Worm (Caenorhabditis elegans) whole organism, late embryonic: ENCODE results near the gene ubc-9.

Experiments used
- C38D4.7 ChIP-seq: fragments of 200-800 bp; sonication (Bioruptor generic); optimal IDR thresholded peaks from 2 replicates; lab custom pipeline; 2018; ENCODE audit warnings: mild to moderate bottlenecking, missing genetic modification characterization, moderate library complexity, missing compliant biosample characterization
- F13H6.1 ChIP-seq: sonication (generic microtip); optimal IDR thresholded peaks from 2 replicates; lab custom pipeline; 2016; ENCODE audit warnings: missing genetic modification characterization, missing compliant biosample characterization
- K02D7.2 ChIP-seq: sonication (generic microtip); optimal IDR thresholded peaks from 2 replicates; lab custom pipeline; 2017; ENCODE audit warnings: mild to moderate bottlenecking, missing genetic modification characterization, missing compliant biosample characterization
- K09A11.1 ChIP-seq: sonication (generic microtip); optimal IDR thresholded peaks from 2 replicates; lab custom pipeline; 2017; ENCODE audit warnings: antibody characterized with exemption, mild to moderate bottlenecking, missing genetic modification characterization, missing compliant biosample characterization; ENCODE audit not compliant: insufficient read depth
- Y22D7AL.16 ChIP-seq: sonication (generic microtip); optimal IDR thresholded peaks from 2 replicates; lab custom pipeline; 2016; ENCODE audit warnings: missing genetic modification characterization, missing compliant biosample characterization
- ama-1 ChIP-seq: fragments of 150-350 bp; optimal IDR thresholded peaks from 2 replicates; lab custom pipeline; 2014
- ceh-14 ChIP-seq: sonication (generic microtip); optimal IDR thresholded peaks from 2 replicates; lab custom pipeline; 2016; ENCODE audit warnings: missing genotype, missing genetic modification characterization, missing compliant biosample characterization
- ceh-18 ChIP-seq: sonication (generic microtip); optimal IDR thresholded peaks from 2 replicates; lab custom pipeline; 2016; ENCODE audit warnings: missing genetic modification characterization, missing compliant biosample characterization
- ceh-19 ChIP-seq: fragments of 200-800 bp; sonication (Bioruptor generic); optimal IDR thresholded peaks from 2 replicates; lab custom pipeline; 2018; ENCODE audit warnings: mild to moderate bottlenecking, missing genetic modification characterization, missing compliant biosample characterization
- ceh-22 ChIP-seq: sonication (generic microtip); optimal IDR thresholded peaks from 2 replicates; lab custom pipeline; 2017; ENCODE audit warnings: missing biosample characterization, missing genetic modification characterization
- ceh-24 ChIP-seq: sonication (generic microtip); optimal IDR thresholded peaks from 2 replicates; lab custom pipeline; 2016; ENCODE audit warnings: mild to moderate bottlenecking, missing genetic modification characterization, missing compliant biosample characterization
- ceh-30 ChIP-seq: fragments of 150-350 bp; optimal IDR thresholded peaks from 2 replicates; lab custom pipeline; 2014; ENCODE audit warnings: missing biosample characterization, missing genetic modification characterization
- ceh-34 ChIP-seq: sonication (generic microtip); optimal IDR thresholded peaks from 2 replicates; lab custom pipeline; 2016; ENCODE audit warnings: mild to moderate bottlenecking, missing genetic modification characterization, missing compliant biosample characterization
- ceh-48 ChIP-seq: sonication (generic microtip); optimal IDR thresholded peaks from 2 replicates; lab custom pipeline; 2016; ENCODE audit warnings: missing genetic modification characterization, inconsistent platforms, missing compliant biosample characterization
- ceh-6 ChIP-seq: fragments of 200-800 bp; sonication (Bioruptor generic); optimal IDR thresholded peaks from 2 replicates; lab custom pipeline; 2018; ENCODE audit warnings: mild to moderate bottlenecking, missing genetic modification characterization, missing compliant biosample characterization
- ceh-9 ChIP-seq: sonication (generic microtip); optimal IDR thresholded peaks from 2 replicates; lab custom pipeline; 2016; ENCODE audit warnings: mild to moderate bottlenecking, missing genetic modification characterization, inconsistent platforms, missing compliant biosample characterization
- che-1 ChIP-seq: sonication (generic microtip); optimal IDR thresholded peaks from 2 replicates; lab custom pipeline; 2016; ENCODE audit warnings: mild to moderate bottlenecking, missing genetic modification characterization, missing compliant biosample characterization
- dmd-4 ChIP-seq: sonication (generic microtip); optimal IDR thresholded peaks from 2 replicates; lab custom pipeline; 2016; ENCODE audit warnings: borderline replicate concordance, missing genetic modification characterization, missing compliant biosample characterization
- dve-1 ChIP-seq: sonication (generic microtip); optimal IDR thresholded peaks from 2 replicates; lab custom pipeline; 2017; ENCODE audit warnings: antibody characterized with exemption, mild to moderate bottlenecking, missing genetic modification characterization, missing compliant biosample characterization
- elt-2 ChIP-seq: sonication (generic microtip); optimal IDR thresholded peaks from 2 replicates; lab custom pipeline; 2016; ENCODE audit warnings: missing genetic modification reagents, missing genetic modification characterization, missing compliant biosample characterization
- elt-4 ChIP-seq: sonication (generic microtip); optimal IDR thresholded peaks from 2 replicates; lab custom pipeline; 2016; ENCODE audit warnings: missing genetic modification characterization, missing compliant biosample characterization
- eyg-1 ChIP-seq: sonication (generic microtip); optimal IDR thresholded peaks from 2 replicates; lab custom pipeline; 2016; ENCODE audit warnings: missing genotype, missing genetic modification characterization, missing compliant biosample characterization
- fkh-6 ChIP-seq: sonication (generic microtip); optimal IDR thresholded peaks from 2 replicates; lab custom pipeline; 2016; ENCODE audit warnings: missing genetic modification characterization, missing compliant biosample characterization
- hlh-15 ChIP-seq: sonication (generic microtip); optimal IDR thresholded peaks from 2 replicates; lab custom pipeline; 2016; ENCODE audit warnings: missing genetic modification characterization, missing compliant biosample characterization
- hlh-6 ChIP-seq: sonication (generic microtip); optimal IDR thresholded peaks from 2 replicates; lab custom pipeline; 2016; ENCODE audit warnings: missing genotype, missing genetic modification characterization, missing compliant biosample characterization
- hlh-8 ChIP-seq: sonication (generic microtip); optimal IDR thresholded peaks from 2 replicates; lab custom pipeline; 2016; ENCODE audit warnings: missing genotype, missing genetic modification characterization, missing compliant biosample characterization
- lim-6 ChIP-seq: sonication (generic microtip); optimal IDR thresholded peaks from 2 replicates; lab custom pipeline; 2016; ENCODE audit warnings: missing genetic modification characterization, missing compliant biosample characterization
- lin-11 ChIP-seq: fragments of 200-800 bp; sonication (Bioruptor generic); optimal IDR thresholded peaks from 2 replicates; lab custom pipeline; 2018; ENCODE audit warnings: mild to moderate bottlenecking, missing genetic modification characterization, missing compliant biosample characterization
- mec-3 ChIP-seq: sonication (generic microtip); optimal IDR thresholded peaks from 2 replicates; lab custom pipeline; 2016; ENCODE audit warnings: borderline replicate concordance, missing genetic modification characterization, missing compliant biosample characterization
- nhr-11 ChIP-seq: fragments of 150-350 bp; optimal IDR thresholded peaks from 2 replicates; lab custom pipeline; 2014; ENCODE audit warnings: missing biosample characterization, missing genetic modification characterization
- nhr-232 ChIP-seq: sonication (generic microtip); optimal IDR thresholded peaks from 2 replicates; lab custom pipeline; 2016; ENCODE audit warnings: missing genetic modification characterization, missing compliant biosample characterization
- pag-3 ChIP-seq: sonication (generic microtip); optimal IDR thresholded peaks from 2 replicates; lab custom pipeline; 2016; ENCODE audit warnings: missing compliant biosample characterization, missing genetic modification characterization, borderline replicate concordance
- pax-1 ChIP-seq: fragments of 150-350 bp; optimal IDR thresholded peaks from 2 replicates; lab custom pipeline; 2014; ENCODE audit warnings: missing biosample characterization, missing genetic modification characterization
- pha-2 ChIP-seq: sonication (generic microtip); optimal IDR thresholded peaks from 2 replicates; lab custom pipeline; 2017; ENCODE audit warnings: mild to moderate bottlenecking, missing genetic modification characterization, missing compliant biosample characterization
- pha-4 ChIP-seq: fragments of 150-350 bp; optimal IDR thresholded peaks from 2 replicates; lab custom pipeline; 2018; ENCODE audit warnings: missing biosample characterization, missing genetic modification reagents, missing genetic modification characterization
- pros-1 ChIP-seq: fragments of 150-350 bp; optimal IDR thresholded peaks from 2 replicates; lab custom pipeline; 2014; ENCODE audit warnings: missing biosample characterization, missing genetic modification reagents, missing genetic modification characterization
- rnt-1 ChIP-seq: sonication (generic microtip); optimal IDR thresholded peaks from 2 replicates; lab custom pipeline; 2016; ENCODE audit warnings: missing genetic modification characterization, missing compliant biosample characterization
- tbx-2 ChIP-seq: sonication (generic microtip); optimal IDR thresholded peaks from 2 replicates; lab custom pipeline; 2016; ENCODE audit warnings: missing genetic modification characterization, missing compliant biosample characterization
- tbx-7 ChIP-seq: sonication (generic microtip); optimal IDR thresholded peaks from 2 replicates; lab custom pipeline; 2016; ENCODE audit warnings: missing genotype, missing genetic modification characterization, missing compliant biosample characterization
- unc-3 ChIP-seq, 2 experiments: fragments of 200-800 bp in 1 of 2; sonication (Bioruptor generic) in 1 of 2; sonication (generic microtip) in 1 of 2; conservative IDR thresholded peaks in 1 of 2; optimal IDR thresholded peaks in 1 of 2; 2 replicates each; pipeline versions ENCODE4 v1.3.6 to Lab custom; 2016 to 2022; ENCODE audit warnings: missing compliant biosample characterization in 2 of 2, missing genetic modification characterization in 2 of 2, missing genetic modification reagents in 1 of 2
- unc-42 ChIP-seq: sonication (generic microtip); optimal IDR thresholded peaks from 2 replicates; lab custom pipeline; 2016; ENCODE audit warnings: missing genotype, missing genetic modification characterization, missing compliant biosample characterization
- unc-55 ChIP-seq: sonication (generic microtip); optimal IDR thresholded peaks from 2 replicates; lab custom pipeline; 2017; ENCODE audit warnings: missing biosample characterization, missing genetic modification reagents, missing genetic modification characterization
- zip-5 ChIP-seq: sonication (generic microtip); optimal IDR thresholded peaks from 2 replicates; lab custom pipeline; 2016; ENCODE audit warnings: missing genetic modification characterization, missing compliant biosample characterization

The ubc-9 gene

DNA sequence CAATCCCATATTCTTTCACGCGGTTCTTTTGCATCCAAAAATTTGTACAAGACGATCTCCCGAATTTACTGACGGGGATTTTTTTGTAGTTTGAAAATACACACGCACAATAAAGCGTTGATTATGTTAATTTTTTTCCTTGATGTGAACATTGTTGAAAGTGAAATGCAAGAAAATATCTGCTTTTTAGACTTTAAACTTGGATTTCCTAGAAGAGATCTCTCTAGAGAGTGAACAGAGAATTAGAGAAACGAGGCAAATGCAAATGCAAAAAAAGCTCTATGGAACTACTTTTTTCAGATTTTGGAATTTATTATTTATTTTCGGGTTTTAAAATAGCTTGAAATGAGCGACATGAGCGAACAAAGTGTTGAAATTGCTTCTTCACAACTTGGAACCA is 14.2 kb downstream of the ubc-9 start, which contains the start of gene F29B9.1:
TSS of gene F29B9.1 (plus strand) at position 301 of the 400 bp plus-strand sequence.
- TF ChIP-seq eyg-1 (tag; lab: Kevin White, UChicago) (no peak), unc-42 (tag; lab: Kevin White, UChicago) (no peak), elt-4 (tag; lab: Kevin White, UChicago) (no peak), hlh-6 (tag; lab: Kevin White, UChicago) (no peak), tbx-7 (tag; lab: Kevin White, UChicago) (no peak), ceh-22 (tag; lab: Kevin White, UChicago) (no peak), che-1 (tag; lab: Kevin White, UChicago) (no peak), dmd-4 (tag; lab: Kevin White, UChicago) (no peak), nhr-11 (tag; lab: Kevin White, UChicago) (no peak), dve-1 (tag; lab: Kevin White, UChicago) (no peak), rnt-1 (tag; lab: Kevin White, UChicago) (no peak), ceh-30 (tag; lab: Kevin White, UChicago) (no peak), pax-1 (tag; lab: Kevin White, UChicago) (no peak), Y22D7AL.16 (tag; lab: Kevin White, UChicago) (no peak), unc-3 (GFP tag; conservative IDR thresholded peaks at IDR 0.05; lab: Robert Waterston, UW) (no peak), unc-3 (tag; optimal IDR thresholded peaks at IDR 0.05; lab: Kevin White, UChicago) (no peak), mec-3 (tag; lab: Kevin White, UChicago) (no peak)
- TF ChIP-seq, all 69 proteins: peak for 0

DNA sequence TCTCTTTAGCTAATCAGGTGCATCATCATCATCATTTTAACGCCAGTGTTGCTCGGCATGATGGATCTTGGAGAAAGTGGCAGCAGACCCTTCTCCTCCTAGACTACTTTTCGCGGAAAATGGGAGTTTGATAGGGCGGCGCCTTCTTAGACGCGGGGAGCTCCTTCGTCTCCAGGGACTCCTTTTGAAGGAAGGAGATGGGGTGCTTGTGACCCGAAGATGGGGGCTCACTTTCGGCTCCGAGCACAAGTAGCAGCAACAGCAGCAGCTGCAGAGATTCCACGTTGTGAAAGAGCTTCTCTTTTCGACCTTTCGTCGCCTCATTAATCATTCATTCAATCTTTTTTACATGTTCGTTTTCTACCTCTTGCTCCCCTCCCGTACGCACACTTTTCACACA is 16.5 kb downstream of the ubc-9 start:
- TF ChIP-seq rnt-1 (tag; lab: Kevin White, UChicago), result no peak
- TF ChIP-seq nhr-232, result no peak
- no peak for TF ChIP-seq pha-2 (tag; lab: Kevin White, UChicago)
- TF ChIP-seq ceh-18, result peak; percentile 1
- TF ChIP-seq lin-11 (tag; lab: Kevin White, UChicago), result no peak

DNA sequence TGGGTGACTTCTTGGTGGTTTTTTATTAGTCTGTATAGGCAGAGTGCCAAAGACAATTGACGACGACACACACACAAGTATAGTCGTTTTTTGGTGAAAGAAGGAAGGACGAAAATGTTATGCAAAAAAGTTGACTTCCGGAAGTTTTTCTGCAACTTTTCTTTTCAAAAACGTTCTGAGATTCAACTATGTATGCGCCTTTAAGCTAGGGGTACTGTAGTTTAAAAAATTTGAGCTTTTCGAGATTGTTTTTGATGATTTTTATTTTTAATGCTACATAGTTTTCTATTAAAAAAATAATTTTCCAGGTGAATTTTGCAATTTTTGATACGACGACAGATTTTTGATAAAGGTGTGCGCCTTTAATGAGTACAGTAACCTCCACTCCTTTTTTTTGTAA is 17.0 kb downstream of the ubc-9 start:
- no peak for TF ChIP-seq ceh-34
- TF ChIP-seq ceh-19, result no peak
- TF ChIP-seq zip-5, result no peak
- TF ChIP-seq C38D4.7 (GFP tag; lab: Kevin White, UChicago), result no peak
- TF ChIP-seq hlh-15 (tag; lab: Kevin White, UChicago), result no peak
- TF ChIP-seq ceh-48, result no peak
- TF ChIP-seq fkh-6 (tag; lab: Kevin White, UChicago), result no peak
- TF ChIP-seq K02D7.2 (tag; lab: Kevin White, UChicago), result no peak
- TF ChIP-seq lim-6 (tag; lab: Kevin White, UChicago), result no peak
- TF ChIP-seq unc-3 (GFP tag; conservative IDR thresholded peaks at IDR 0.05; lab: Robert Waterston, UW), result no peak
- no peak for TF ChIP-seq unc-3 (tag; optimal IDR thresholded peaks at IDR 0.05; lab: Kevin White, UChicago)
- no peak for TF ChIP-seq pha-4 (tag; lab: Kevin White, UChicago)
- no peak for TF ChIP-seq ama-1 (lab: Kevin White, UChicago)
- TF ChIP-seq elt-2 (tag; lab: Kevin White, UChicago), result no peak
- no peak for TF ChIP-seq F13H6.1 (tag; lab: Kevin White, UChicago)
- no peak for TF ChIP-seq tbx-7 (tag; lab: Kevin White, UChicago)
- no peak for TF ChIP-seq unc-55 (GFP tag; lab: Kevin White, UChicago)
- TF ChIP-seq tbx-2 (tag; lab: Kevin White, UChicago), result no peak
- no peak for TF ChIP-seq K09A11.1 (tag; lab: Kevin White, UChicago)
- TF ChIP-seq pax-1 (tag; lab: Kevin White, UChicago), result no peak
- no peak for TF ChIP-seq unc-42 (tag; lab: Kevin White, UChicago)

DNA sequence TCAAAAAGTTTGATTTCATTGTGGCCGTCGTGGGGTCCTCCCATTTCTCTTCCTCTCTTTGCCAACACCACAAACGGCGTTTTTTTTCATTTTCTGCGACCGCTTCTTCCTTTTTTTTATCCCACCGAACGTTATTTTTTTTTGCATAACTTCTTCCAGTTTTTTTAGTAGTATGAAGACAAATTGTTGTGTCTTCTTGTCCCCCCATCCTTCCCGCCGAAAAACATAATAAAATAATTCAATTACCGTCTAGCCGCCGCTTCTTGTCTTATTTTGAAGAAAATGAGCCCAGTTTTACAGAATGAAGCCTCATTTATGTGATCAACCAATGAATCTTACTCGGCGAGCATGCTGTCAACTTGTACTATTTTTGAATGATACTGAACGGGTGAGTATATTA is 18.4 kb downstream of the ubc-9 start, which contains the start of gene F29B9.12:
TSS of gene F29B9.12 (plus strand) at position 301 of the 400 bp plus-strand sequence.
- TF ChIP-seq hlh-8 (no peak), dmd-4 (tag; lab: Kevin White, UChicago) (no peak), unc-42 (tag; lab: Kevin White, UChicago) (no peak), ceh-48 (no peak), ceh-24 (tag; lab: Kevin White, UChicago) (no peak), ceh-30 (tag; lab: Kevin White, UChicago) (no peak), ceh-14 (no peak), tbx-7 (tag; lab: Kevin White, UChicago) (no peak), pag-3 (no peak), ceh-9 (no peak), ceh-6 (no peak), eyg-1 (tag; lab: Kevin White, UChicago) (no peak), dve-1 (tag; lab: Kevin White, UChicago) (no peak), K02D7.2 (tag; lab: Kevin White, UChicago) (no peak), unc-3 (GFP tag; conservative IDR thresholded peaks at IDR 0.05; lab: Robert Waterston, UW) (no peak), unc-3 (tag; optimal IDR thresholded peaks at IDR 0.05; lab: Kevin White, UChicago) (no peak), pha-2 (tag; lab: Kevin White, UChicago) (no peak), rnt-1 (tag; lab: Kevin White, UChicago) (no peak), pros-1 (tag; lab: Kevin White, UChicago) (no peak)
- TF ChIP-seq, all 69 proteins: peak for 0
